Fruit fly (Drosophila melanogaster) whole organism, pupa: Measurements from ENCODE around the gene CG4467.

Experiments
- CG8159 ChIP-seq: fragments of 200-800 bp; sonication (Bioruptor generic); optimal IDR thresholded peaks from 3 replicates; lab custom pipeline; 2018; ENCODE audit warnings: missing biosample characterization, mild to moderate bottlenecking, missing genetic modification characterization, moderate library complexity
- D1 ChIP-seq: fragments of 200-800 bp; sonication (Bioruptor generic); optimal IDR thresholded peaks from 2 replicates; lab custom pipeline; 2018; ENCODE audit warnings: missing biosample characterization, mild to moderate bottlenecking, missing genetic modification characterization, moderate library complexity
- Pif1A ChIP-seq: fragments of 200-800 bp; sonication (Bioruptor generic); optimal IDR thresholded peaks from 3 replicates; lab custom pipeline; 2016; ENCODE audit warnings: missing biosample characterization, missing genetic modification characterization
- Pif1B ChIP-seq: fragments of 200-800 bp; sonication (Bioruptor generic); optimal IDR thresholded peaks from 3 replicates; lab custom pipeline; 2016; ENCODE audit warnings: missing biosample characterization, missing genetic modification characterization
- fd96Ca ChIP-seq: fragments of 200-800 bp; sonication (Bioruptor generic); IDR thresholded peaks from 3 replicates; pipeline ENCODE4 v1.3.6; 2022; ENCODE audit warnings: missing biosample characterization, missing genetic modification characterization

- TF ChIP-seq fd96Ca (GFP tag; lab: Robert Waterston, UW) (no peak), CG8159 (tag; lab: Kevin White, UChicago) (no peak), D1 (tag; lab: Kevin White, UChicago) (no peak), Pif1B (GFP tag; lab: Kevin White, UChicago) (no peak), Pif1A (GFP tag; lab: Kevin White, UChicago) (no peak)
Observed at dm6 chr3R:23212764-23213163, 35.9 kb downstream of the CG4467 start.
